Fruit fly (Drosophila melanogaster) whole organism, embryonic: ENCODE measurements around the gene rost.

Source experiments
- Ada2b ChIP-seq: fragments of 200-800 bp; sonication (Bioruptor generic); IDR thresholded peaks from 2 replicates; pipeline ENCODE4 v1.3.6; 2022; ENCODE audit warnings: missing biosample characterization, missing genetic modification characterization
- CG10462 ChIP-seq: fragments of 200-800 bp; sonication (Bioruptor generic); optimal IDR thresholded peaks from 2 replicates; lab custom pipeline; 2016; ENCODE audit warnings: missing biosample characterization, missing genetic modification characterization
- CG11723 ChIP-seq: fragments of 200-800 bp; sonication (Bioruptor generic); optimal IDR thresholded peaks from 2 replicates; lab custom pipeline; 2017; ENCODE audit warnings: missing biosample characterization, mild to moderate bottlenecking, missing genetic modification characterization
- CG12744 ChIP-seq: fragments of 200-800 bp; sonication (Bioruptor generic); optimal IDR thresholded peaks from 2 replicates; lab custom pipeline; 2016; ENCODE audit warnings: missing biosample characterization, missing genetic modification characterization
- CG14014 ChIP-seq: fragments of 200-800 bp; sonication (Bioruptor generic); IDR thresholded peaks from 2 replicates; pipeline ENCODE4 v1.3.6; 2022; ENCODE audit warnings: missing biosample characterization, missing genetic modification characterization
- CG16779 ChIP-seq: fragments of 200-800 bp; sonication (Bioruptor generic); IDR thresholded peaks from 2 replicates; pipeline ENCODE4 v1.3.6; 2022; ENCODE audit warnings: missing biosample characterization, missing genetic modification characterization
- CG17186 ChIP-seq: fragments of 200-800 bp; sonication (Bioruptor generic); optimal IDR thresholded peaks from 3 replicates; lab custom pipeline; 2017; ENCODE audit warnings: missing biosample characterization, missing genetic modification reagents, missing genetic modification characterization
- CG18011 ChIP-seq: fragments of 200-800 bp; sonication (Bioruptor generic); optimal IDR thresholded peaks from 2 replicates; lab custom pipeline; 2017; ENCODE audit warnings: missing biosample characterization, missing genetic modification characterization, mild to moderate bottlenecking, moderate library complexity, missing genotype
- CG3847 ChIP-seq: fragments of 200-800 bp; sonication (Bioruptor generic); IDR thresholded peaks from 2 replicates; pipeline ENCODE4 v1.3.6; 2022; ENCODE audit warnings: missing biosample characterization, missing genetic modification characterization
- CG7271 ChIP-seq: fragments of 200-800 bp; sonication (Bioruptor generic); optimal IDR thresholded peaks from 2 replicates; lab custom pipeline; 2018; ENCODE audit warnings: missing biosample characterization, mild to moderate bottlenecking, missing genetic modification characterization, moderate library complexity
- CG7987 ChIP-seq: fragments of 200-800 bp; sonication (Bioruptor generic); optimal IDR thresholded peaks from 2 replicates; lab custom pipeline; 2018; ENCODE audit warnings: missing biosample characterization, mild to moderate bottlenecking, missing genetic modification characterization, moderate library complexity
- CG8765 ChIP-seq: fragments of 200-800 bp; sonication (Bioruptor generic); IDR thresholded peaks from 2 replicates; pipeline ENCODE4 v1.3.6; 2022; ENCODE audit warnings: missing biosample characterization, missing genetic modification characterization
- CG9437 ChIP-seq: fragments of 200-800 bp; sonication (Bioruptor generic); optimal IDR thresholded peaks from 2 replicates; lab custom pipeline; 2018; ENCODE audit warnings: missing biosample characterization, mild to moderate bottlenecking, missing genetic modification characterization
- CoRest ChIP-seq: fragments of 200-800 bp; sonication (Bioruptor generic); optimal IDR thresholded peaks from 3 replicates; lab custom pipeline; 2018; ENCODE audit warnings: missing biosample characterization, mild to moderate bottlenecking, missing genetic modification characterization, moderate library complexity
- Dip3 ChIP-seq: fragments of 200-800 bp; sonication (Bioruptor generic); optimal IDR thresholded peaks from 3 replicates; lab custom pipeline; 2016; ENCODE audit warnings: missing biosample characterization, missing genetic modification characterization
- Doc3 ChIP-seq: fragments of 200-800 bp; sonication (Bioruptor generic); IDR thresholded peaks from 3 replicates; pipeline ENCODE4 v1.3.6; 2022; ENCODE audit warnings: missing biosample characterization, missing genetic modification characterization; ENCODE audit not compliant: partially characterized antibody
- E2f2 ChIP-seq: fragments of 200-800 bp; sonication (Bioruptor generic); IDR thresholded peaks from 2 replicates; pipeline ENCODE4 v1.3.6; 2022; ENCODE audit warnings: missing biosample characterization, missing genetic modification characterization
- Eip74EF ChIP-seq, 2 experiments: fragments of 200-800 bp in 1 of 2; fragments of >200 bp in 1 of 2; sonication (Bioruptor generic) in 1 of 2; optimal IDR thresholded peaks; 2 replicates each; lab custom pipeline; 2017 to 2019; ENCODE audit warnings: missing biosample characterization in 2 of 2, missing genetic modification characterization in 2 of 2, mild to moderate bottlenecking in 1 of 2, moderate library complexity in 1 of 2
- Ets65A ChIP-seq: fragments of 200-800 bp; sonication (Bioruptor generic); peaks from one replicate; lab custom pipeline; 2016; ENCODE audit warnings: missing biosample characterization, missing genetic modification characterization
- HLHmδ ChIP-seq: fragments of 200-800 bp; sonication (Bioruptor generic); optimal IDR thresholded peaks from 2 replicates; lab custom pipeline; 2018; ENCODE audit warnings: missing biosample characterization, mild to moderate bottlenecking, missing genetic modification characterization, moderate library complexity
- Hmx ChIP-seq: fragments of 200-800 bp; sonication (Bioruptor generic); optimal IDR thresholded peaks from 2 replicates; lab custom pipeline; 2016; ENCODE audit warnings: missing biosample characterization, missing genetic modification characterization
- Hsf ChIP-seq: fragments of 200-800 bp; sonication (Bioruptor generic); optimal IDR thresholded peaks from 3 replicates; lab custom pipeline; 2016; ENCODE audit warnings: missing biosample characterization, missing genetic modification characterization
- Lhr ChIP-seq: fragments of 200-800 bp; sonication (Bioruptor generic); optimal IDR thresholded peaks from 3 replicates; lab custom pipeline; 2017; ENCODE audit warnings: mild to moderate bottlenecking, missing biosample characterization, missing genetic modification reagents, missing genetic modification characterization
- Med ChIP-seq: fragments of 200-800 bp; sonication (Bioruptor generic); peaks from one replicate; lab custom pipeline; 2016; ENCODE audit warnings: missing biosample characterization, missing genetic modification characterization, mild to moderate bottlenecking, inconsistent platforms, moderate library complexity
- Neu2 ChIP-seq: fragments of 200-800 bp; sonication (Bioruptor generic); optimal IDR thresholded peaks from 3 replicates; lab custom pipeline; 2016; ENCODE audit warnings: missing biosample characterization, missing genetic modification characterization, borderline replicate concordance
- Nf-YA ChIP-seq: fragments of 200-800 bp; sonication (Bioruptor generic); IDR thresholded peaks from 2 replicates; pipeline ENCODE4 v1.3.6; 2022; ENCODE audit warnings: missing biosample characterization, missing genetic modification characterization
- Oli ChIP-seq: fragments of 200-800 bp; sonication (Bioruptor generic); optimal IDR thresholded peaks from 2 replicates; lab custom pipeline; 2018; ENCODE audit warnings: missing biosample characterization, mild to moderate bottlenecking, missing genetic modification characterization, moderate library complexity
- Optix ChIP-seq: fragments of 200-800 bp; sonication (Bioruptor generic); IDR thresholded peaks from 3 replicates; pipeline ENCODE4 v1.3.6; 2022; ENCODE audit warnings: missing biosample characterization, missing genetic modification characterization
- PHDP ChIP-seq: fragments of 200-800 bp; sonication (Bioruptor generic); optimal IDR thresholded peaks from 3 replicates; lab custom pipeline; 2018; ENCODE audit warnings: missing biosample characterization, mild to moderate bottlenecking, missing genetic modification characterization, moderate library complexity
- Sry-β ChIP-seq: fragments of 200-800 bp; sonication (Bioruptor generic); optimal IDR thresholded peaks from 2 replicates; lab custom pipeline; 2018; ENCODE audit warnings: missing biosample characterization, mild to moderate bottlenecking, missing genetic modification characterization, moderate library complexity
- chinmo ChIP-seq: fragments of 200-800 bp; sonication (Bioruptor generic); IDR thresholded peaks from 4 replicates; pipeline ENCODE4 v1.3.6; 2022; ENCODE audit warnings: missing biosample characterization, missing genetic modification characterization; ENCODE audit not compliant: partially characterized antibody
- crp ChIP-seq, 2 experiments: fragments of 200-800 bp; sonication (Bioruptor generic); optimal IDR thresholded peaks; 2 replicates in 1 of 2; 3 replicates in 1 of 2; lab custom pipeline; 2017; ENCODE audit warnings: missing biosample characterization in 2 of 2, missing genetic modification characterization in 2 of 2, mild to moderate bottlenecking in 1 of 2, moderate library complexity in 1 of 2
- dmrt99B ChIP-seq: fragments of 200-800 bp; sonication (Bioruptor generic); optimal IDR thresholded peaks from 2 replicates; lab custom pipeline; 2018; ENCODE audit warnings: missing biosample characterization, mild to moderate bottlenecking, missing genetic modification characterization, moderate library complexity
- ewg ChIP-seq: fragments of 200-800 bp; sonication (Bioruptor generic); optimal IDR thresholded peaks from 3 replicates; lab custom pipeline; 2017; ENCODE audit warnings: mild to moderate bottlenecking, missing biosample characterization, missing genetic modification reagents, missing genetic modification characterization
- grn ChIP-seq: fragments of 200-800 bp; sonication (Bioruptor generic); optimal IDR thresholded peaks from 3 replicates; lab custom pipeline; 2017; ENCODE audit warnings: missing biosample characterization, missing genetic modification characterization
- gro ChIP-seq: fragments of 200-800 bp; sonication (Bioruptor generic); optimal IDR thresholded peaks from 2 replicates; lab custom pipeline; 2016; ENCODE audit warnings: missing biosample characterization, missing genetic modification characterization
- nom ChIP-seq: fragments of 200-800 bp; sonication (Bioruptor generic); optimal IDR thresholded peaks from 2 replicates; lab custom pipeline; 2017; ENCODE audit warnings: missing biosample characterization, missing genetic modification characterization, mild to moderate bottlenecking, moderate library complexity, missing genetic modification reagents
- onecut ChIP-seq: fragments of 200-800 bp; sonication (Bioruptor generic); IDR thresholded peaks from 2 replicates; pipeline ENCODE4 v1.3.6; 2022; ENCODE audit warnings: missing biosample characterization, missing genetic modification characterization
- org-1 ChIP-seq: fragments of 200-800 bp; sonication (Bioruptor generic); optimal IDR thresholded peaks from 2 replicates; lab custom pipeline; 2017; ENCODE audit warnings: missing biosample characterization, missing genetic modification characterization
- p53 ChIP-seq: fragments of 200-800 bp; sonication (Bioruptor generic); optimal IDR thresholded peaks from 2 replicates; lab custom pipeline; 2016; ENCODE audit warnings: missing biosample characterization, missing genetic modification characterization
- pho ChIP-seq: fragments of 200-800 bp; sonication (Bioruptor generic); optimal IDR thresholded peaks from 2 replicates; lab custom pipeline; 2016; ENCODE audit warnings: missing biosample characterization, missing genetic modification characterization
- psq ChIP-seq: fragments of 200-800 bp; sonication (Bioruptor generic); optimal IDR thresholded peaks from 2 replicates; lab custom pipeline; 2017; ENCODE audit warnings: missing biosample characterization, missing genetic modification characterization
- sens-2 ChIP-seq: fragments of 200-800 bp; sonication (Bioruptor generic); IDR thresholded peaks from 2 replicates; pipeline ENCODE4 v1.3.6; 2022; ENCODE audit warnings: missing biosample characterization, missing genetic modification characterization
- shn ChIP-seq: fragments of 200-800 bp; sonication (Bioruptor generic); optimal IDR thresholded peaks from 3 replicates; lab custom pipeline; 2016; ENCODE audit warnings: missing biosample characterization, missing genetic modification characterization
- unpg ChIP-seq: fragments of 200-800 bp; sonication (Bioruptor generic); optimal IDR thresholded peaks from 3 replicates; lab custom pipeline; 2018; ENCODE audit warnings: missing biosample characterization, mild to moderate bottlenecking, missing genetic modification characterization, moderate library complexity

The rost gene

dm6 chr2L:8987251-8987937 is 1.9 kb downstream of the rost start (continued):
- TF ChIP-seq CG7987 (GFP tag; lab: Kevin White, UChicago) (no peak), Med (GFP tag; lab: Kevin White, UChicago) (peak; percentile 41), grn (GFP tag; lab: Kevin White, UChicago) (peak; percentile 31), gro (GFP tag; lab: Kevin White, UChicago) (peak; percentile 14), Eip74EF (GFP tag; optimal IDR thresholded peaks at IDR 0.05; lab: Kevin White, UChicago) (peak in 1 of 2 experiments; percentile 67), Optix (GFP tag; lab: Robert Waterston, UW) (no peak)

- peak; percentile 79 for TF ChIP-seq E2f2 (GFP tag; lab: Robert Waterston, UW)
- peak; percentile 78 for TF ChIP-seq ewg (GFP tag; lab: Kevin White, UChicago)
- TF ChIP-seq sens-2 (GFP tag; lab: Robert Waterston, UW), result peak; percentile 82
- TF ChIP-seq Doc3, result no peak
- peak; percentile 92 for TF ChIP-seq dmrt99B (tag; lab: Kevin White, UChicago)
- TF ChIP-seq PHDP (tag; lab: Kevin White, UChicago), result peak; percentile 96
- peak; percentile 89 for TF ChIP-seq org-1 (GFP tag; lab: Kevin White, UChicago)
- no peak for TF ChIP-seq Sry-β (GFP tag; lab: Kevin White, UChicago)
- peak; percentile 94 for TF ChIP-seq CoRest
- TF ChIP-seq shn, result peak; percentile 3
- peak; percentile 92 for TF ChIP-seq Hsf (GFP tag; lab: Kevin White, UChicago)
- TF ChIP-seq Neu2 (GFP tag; lab: Kevin White, UChicago), result no peak
- peak; percentile 62 for TF ChIP-seq nom (GFP tag; lab: Kevin White, UChicago)
- peak; percentile 94 for TF ChIP-seq CG14014 (GFP tag; lab: Robert Waterston, UW)
- peak; percentile 81 for TF ChIP-seq onecut
- peak in 1 of 2 experiments; percentile 38 for TF ChIP-seq crp (GFP tag; optimal IDR thresholded peaks at IDR 0.05; lab: Kevin White, UChicago)
- TF ChIP-seq CG9437 (GFP tag; lab: Kevin White, UChicago), result peak; percentile 82
- TF ChIP-seq CG10462 (GFP tag; lab: Kevin White, UChicago), result peak; percentile 85
- TF ChIP-seq CG16779, result peak; percentile 85; the same call in 1 of the 2 replicates
- peak; percentile 94 for TF ChIP-seq CG3847 (GFP tag; lab: Robert Waterston, UW)
- TF ChIP-seq chinmo (GFP tag; lab: Robert Waterston, UW), result 0 out of 4 replicates have a peak, but pooled peaks have one; percentile 65
- peak; percentile 71 for TF ChIP-seq Lhr (GFP tag; lab: Kevin White, UChicago)
- TF ChIP-seq Oli (tag; lab: Kevin White, UChicago), result peak; percentile 92
- TF ChIP-seq pho (GFP tag; lab: Kevin White, UChicago), result peak; percentile 91
- TF ChIP-seq Nf-YA (GFP tag; lab: Robert Waterston, UW), result peak; percentile 83
- TF ChIP-seq HLHmδ (GFP tag; lab: Kevin White, UChicago), result no peak
- TF ChIP-seq psq, result peak; percentile 63
- TF ChIP-seq Dip3, result peak; percentile 81
- TF ChIP-seq CG11723 (GFP tag; lab: Kevin White, UChicago), result peak; percentile 66
- peak; percentile 94 for TF ChIP-seq Ada2b
- TF ChIP-seq p53 (GFP tag; lab: Kevin White, UChicago), result peak; percentile 5
- peak; percentile 97 for TF ChIP-seq unpg
- no peak for TF ChIP-seq CG17186 (GFP tag; lab: Kevin White, UChicago)
- TF ChIP-seq CG18011 (GFP tag; lab: Kevin White, UChicago), result peak; percentile 63
- TF ChIP-seq Hmx (GFP tag; lab: Kevin White, UChicago), result peak; percentile 71
- TF ChIP-seq Ets65A (GFP tag; lab: Kevin White, UChicago), result peak; percentile 84
- peak in 1 of 2 experiments; percentile 90 for TF ChIP-seq Eip74EF (GFP tag; optimal IDR thresholded peaks at IDR 0.05; lab: Kevin White, UChicago)
- peak; percentile 79 for TF ChIP-seq CG12744 (GFP tag; lab: Kevin White, UChicago)
- peak; percentile 80; the same call in 1 of the 2 replicates for TF ChIP-seq CG8765
- TF ChIP-seq CG7271 (tag; lab: Kevin White, UChicago), result peak; percentile 56
Measured at dm6 chr2L:8984614-8985318, 4.6 kb downstream of the rost start, which contains the start of gene CG13101. CG13101 (minus strand) TSS chr2L:8984872.
